Worm (Caenorhabditis elegans) whole organism, mixed stage, embryonic: Measurements from ENCODE around the gene C49F8.15.

ENCODE experiments used
- snpc-4 ChIP-seq: fragments of 150-350 bp; optimal IDR thresholded peaks from 2 replicates; lab custom pipeline; 2014; ENCODE audit warnings: missing biosample characterization, missing genetic modification characterization
- unc-39 ChIP-seq: fragments of 150-350 bp; optimal IDR thresholded peaks from 2 replicates; lab custom pipeline; 2014; ENCODE audit warnings: missing biosample characterization, missing genetic modification characterization

DNA sequence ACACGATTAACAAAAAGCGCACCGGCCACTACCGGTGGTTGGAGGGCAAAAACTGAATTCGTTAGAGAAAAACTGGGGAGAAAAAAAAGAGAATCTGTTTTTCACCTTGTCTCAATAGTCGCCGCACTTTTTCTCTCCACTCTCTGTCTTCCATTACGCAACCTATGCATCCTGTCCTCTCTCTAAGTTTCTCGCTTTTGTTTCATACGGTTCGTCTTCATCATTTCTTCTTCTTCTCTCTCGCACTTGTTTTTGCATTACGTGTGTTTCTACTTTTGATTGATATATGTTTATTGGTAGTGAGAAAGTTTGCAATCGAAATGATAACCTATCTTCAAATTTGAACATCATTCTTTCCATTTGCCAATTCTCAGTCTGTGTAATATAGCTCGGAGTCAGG lies 41.8 kb downstream of the C49F8.15 start:
- TF ChIP-seq snpc-4 (no peak), unc-39 (tag; lab: Kevin White, UChicago) (no peak)
